Worm (Caenorhabditis elegans) whole organism, early embryonic: ENCODE measurements around the gene dyf-11.

Experiments
- B0310.2 ChIP-seq: sonication (generic microtip); optimal IDR thresholded peaks from 2 replicates; lab custom pipeline; 2016; ENCODE audit warnings: mild to moderate bottlenecking, missing genetic modification characterization, missing compliant biosample characterization
- F13C5.2 ChIP-seq: sonication (generic microtip); optimal IDR thresholded peaks from 2 replicates; lab custom pipeline; 2017; ENCODE audit warnings: mild to moderate bottlenecking, missing genetic modification characterization, inconsistent platforms, missing compliant biosample characterization
- ama-1 ChIP-seq: fragments of 150-350 bp; optimal IDR thresholded peaks from 2 replicates; lab custom pipeline; 2014
- ceh-13 ChIP-seq: fragments of 200-800 bp; sonication (Bioruptor generic); optimal IDR thresholded peaks from 2 replicates; lab custom pipeline; 2018; ENCODE audit warnings: mild to moderate bottlenecking, missing genetic modification characterization, missing compliant biosample characterization
- ets-7 ChIP-seq: sonication (generic microtip); optimal IDR thresholded peaks from 2 replicates; lab custom pipeline; 2016; ENCODE audit warnings: missing genotype, missing genetic modification characterization, missing compliant biosample characterization
- flt-1 ChIP-seq: fragments of 200-800 bp; sonication (Bioruptor generic); IDR thresholded peaks from 2 replicates; pipeline ENCODE4 v1.3.6; 2022; ENCODE audit warnings: missing genetic modification characterization, missing compliant biosample characterization
- hmbx-1 ChIP-seq: sonication (generic microtip); optimal IDR thresholded peaks from 2 replicates; lab custom pipeline; 2016; ENCODE audit warnings: mild to moderate bottlenecking, missing genetic modification characterization, missing compliant biosample characterization
- hnd-1 ChIP-seq: sonication (generic microtip); optimal IDR thresholded peaks from 2 replicates; lab custom pipeline; 2016; ENCODE audit warnings: missing genetic modification characterization, missing compliant biosample characterization
- pes-1 ChIP-seq: fragments of 200-800 bp; sonication (Bioruptor generic); IDR thresholded peaks from 2 replicates; pipeline ENCODE4 v1.3.6; 2022; ENCODE audit warnings: missing genetic modification reagents, missing genetic modification characterization, missing compliant biosample characterization
- sea-1 ChIP-seq: fragments of 200-800 bp; sonication (Bioruptor generic); conservative IDR thresholded peaks from 2 replicates; pipeline ENCODE4 v1.3.6; 2022; ENCODE audit warnings: missing genetic modification characterization, missing compliant biosample characterization
- tra-4 ChIP-seq: sonication (generic microtip); optimal IDR thresholded peaks from 2 replicates; lab custom pipeline; 2017; ENCODE audit warnings: missing genetic modification characterization, missing compliant biosample characterization

DNA sequence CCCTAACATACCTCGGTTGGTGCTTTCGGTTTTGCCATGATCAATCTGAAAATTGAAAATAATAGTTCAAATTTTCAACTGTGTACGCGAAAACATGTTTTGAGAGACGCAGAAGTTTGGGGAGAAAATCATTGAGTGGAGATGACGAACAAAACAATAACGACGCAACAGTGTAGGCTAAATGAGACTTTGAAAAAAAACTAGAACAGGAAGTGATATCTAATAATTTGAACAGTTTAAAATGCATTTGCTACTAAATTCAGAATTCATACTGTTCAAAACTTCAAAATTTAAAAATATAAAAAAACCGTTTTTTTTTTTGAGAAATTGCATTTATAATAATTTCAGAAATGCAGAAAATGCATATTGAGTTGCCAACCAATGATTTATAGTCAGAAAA is 49.5 kb downstream of the dyf-11 start, which contains the start of gene F25E2.3:
- no peak for TF ChIP-seq ceh-13 (GFP tag; lab: Kevin White, UChicago)
- TF ChIP-seq ama-1 = no peak
- TF ChIP-seq B0310.2 (tag; lab: Kevin White, UChicago) = no peak
- no peak for TF ChIP-seq pes-1 (GFP tag; lab: Robert Waterston, UW)
- TF ChIP-seq F13C5.2 = no peak
- no peak for TF ChIP-seq flt-1 (GFP tag; lab: Robert Waterston, UW)
- no peak for TF ChIP-seq hnd-1
- TF ChIP-seq sea-1 = no peak
- no peak for TF ChIP-seq tra-4
- TF ChIP-seq ets-7 (tag; lab: Kevin White, UChicago) = no peak
- TF ChIP-seq hmbx-1 (tag; lab: Kevin White, UChicago) = no peak
